Worm (Caenorhabditis elegans) whole organism, L4 larva: ENCODE data around the gene agt-1.

Experiments
- jun-1 ChIP-seq: fragments of 150-350 bp; optimal IDR thresholded peaks from 2 replicates; lab custom pipeline; 2014; ENCODE audit warnings: missing biosample characterization, missing genetic modification reagents, missing genetic modification characterization
- mdl-1 ChIP-seq, 2 experiments: fragments of 150-350 bp in 1 of 2; sonication (generic microtip) in 1 of 2; optimal IDR thresholded peaks; 2 replicates each; lab custom pipeline; 2014 to 2017; ENCODE audit warnings: missing biosample characterization in 2 of 2, missing genetic modification characterization in 2 of 2
- nhr-11 ChIP-seq: fragments of 150-350 bp; optimal IDR thresholded peaks from 2 replicates; lab custom pipeline; 2014; ENCODE audit warnings: missing biosample characterization, missing genetic modification characterization
- nhr-42 ChIP-seq: fragments of 200-800 bp; sonication (Bioruptor generic); IDR thresholded peaks from 2 replicates; pipeline ENCODE4 v1.3.6; 2022; ENCODE audit warnings: missing genetic modification characterization, missing compliant biosample characterization
- unc-62 ChIP-seq, 3 experiments: fragments of 150-350 bp in 1 of 3; sonication (generic microtip); optimal IDR thresholded peaks in 2 of 3; peaks in 1 of 3; 1 replicate in 1 of 3; 2 replicates in 2 of 3; lab custom pipeline; 2014 to 2017; ENCODE audit warnings: missing biosample characterization in 3 of 3, missing genetic modification characterization in 3 of 3, missing genetic modification reagents in 3 of 3, missing genotype in 1 of 3
- zfp-2 ChIP-seq: sonication (generic microtip); optimal IDR thresholded peaks from 2 replicates; lab custom pipeline; 2016; ENCODE audit warnings: mild to moderate bottlenecking, missing genetic modification characterization, missing compliant biosample characterization

- TF ChIP-seq nhr-42 (GFP tag; lab: Robert Waterston, UW) (peak; percentile 56; the same call in 1 of the 2 replicates), zfp-2 (peak; percentile 21), unc-62 (GFP tag; optimal IDR thresholded peaks at IDR 0.05 in 1 of 2; lab: Kevin White, UChicago) (peak in 1 of 2 experiments; percentile 50), unc-62 (tag; optimal IDR thresholded peaks at IDR 0.05; lab: Kevin White, UChicago) (no peak), jun-1 (peak; percentile 46), mdl-1 (tag; optimal IDR thresholded peaks at IDR 0.05; lab: Kevin White, UChicago) (peak; percentile 84 to 92), nhr-11 (tag; lab: Kevin White, UChicago) (peak; percentile 84)
Measured at ce11 chrIV:13395255-13395654, 26.0 kb upstream of the agt-1 start.
